Fruit fly (Drosophila melanogaster): Measurements from ENCODE around the gene stac.

The stac gene

DNA sequence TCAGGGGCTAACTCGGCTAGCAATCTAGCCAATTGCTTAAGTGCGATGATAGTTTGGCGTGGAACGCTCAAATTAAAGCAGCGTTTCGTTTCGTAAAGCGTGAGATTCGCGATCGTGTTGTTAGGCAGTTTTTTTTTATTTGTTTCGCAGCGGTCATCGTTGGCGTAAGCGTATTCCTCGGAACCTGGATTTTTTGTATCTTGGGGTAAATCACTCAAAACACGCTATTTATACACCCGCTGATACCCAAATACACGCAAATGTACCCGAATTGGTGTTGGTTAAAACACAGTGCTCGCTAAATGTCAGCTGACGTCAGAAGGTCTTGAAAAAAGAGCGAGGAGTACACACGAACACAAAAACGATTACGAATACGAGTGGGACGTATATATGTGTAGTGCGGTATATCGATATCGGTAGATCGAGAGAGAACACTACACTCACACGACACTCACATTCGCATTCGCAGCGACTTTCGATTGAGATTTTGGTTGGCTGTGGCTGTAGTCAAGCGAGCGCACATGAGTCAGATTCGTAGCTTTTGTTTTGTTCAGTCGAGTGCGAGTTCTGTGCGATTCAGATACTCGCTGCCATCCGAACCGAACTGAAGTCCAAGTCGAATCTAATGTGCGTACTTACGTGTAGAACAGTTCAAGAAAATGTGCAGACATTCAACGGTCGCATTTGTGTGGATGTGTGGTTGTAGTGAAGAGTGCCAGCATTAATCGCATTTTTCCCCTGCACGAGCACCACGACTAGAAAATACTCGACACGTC, 6.2 kb upstream of the stac start:
- TF ChIP-seq CTCF (optimal IDR thresholded peaks at IDR 0.05) = no peak
- TF ChIP-seq CG8478 (optimal IDR thresholded peaks at IDR 0.05) = no peak

DNA sequence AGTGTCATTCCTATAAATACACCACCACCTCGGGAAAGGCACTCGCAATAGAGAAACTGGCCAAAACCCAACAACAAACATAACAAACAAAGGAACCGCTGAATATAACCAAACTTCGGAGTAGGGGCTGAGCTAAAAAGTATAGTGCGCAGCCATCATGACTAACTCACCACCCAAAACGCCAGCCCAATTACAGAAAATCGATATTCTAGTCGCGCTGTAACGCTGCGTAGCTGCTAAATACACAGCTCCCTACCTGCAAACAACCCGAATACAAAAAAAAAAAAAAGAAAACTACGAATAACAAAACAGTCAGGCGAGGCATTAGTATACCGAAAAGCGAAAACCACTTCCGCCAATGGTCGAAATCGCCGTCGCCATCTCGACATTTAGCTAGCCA, 5.4 kb upstream of the stac start:
- TF ChIP-seq CTCF (optimal IDR thresholded peaks at IDR 0.05) = no peak
- TF ChIP-seq CG8478 (optimal IDR thresholded peaks at IDR 0.05) = no peak

DNA sequence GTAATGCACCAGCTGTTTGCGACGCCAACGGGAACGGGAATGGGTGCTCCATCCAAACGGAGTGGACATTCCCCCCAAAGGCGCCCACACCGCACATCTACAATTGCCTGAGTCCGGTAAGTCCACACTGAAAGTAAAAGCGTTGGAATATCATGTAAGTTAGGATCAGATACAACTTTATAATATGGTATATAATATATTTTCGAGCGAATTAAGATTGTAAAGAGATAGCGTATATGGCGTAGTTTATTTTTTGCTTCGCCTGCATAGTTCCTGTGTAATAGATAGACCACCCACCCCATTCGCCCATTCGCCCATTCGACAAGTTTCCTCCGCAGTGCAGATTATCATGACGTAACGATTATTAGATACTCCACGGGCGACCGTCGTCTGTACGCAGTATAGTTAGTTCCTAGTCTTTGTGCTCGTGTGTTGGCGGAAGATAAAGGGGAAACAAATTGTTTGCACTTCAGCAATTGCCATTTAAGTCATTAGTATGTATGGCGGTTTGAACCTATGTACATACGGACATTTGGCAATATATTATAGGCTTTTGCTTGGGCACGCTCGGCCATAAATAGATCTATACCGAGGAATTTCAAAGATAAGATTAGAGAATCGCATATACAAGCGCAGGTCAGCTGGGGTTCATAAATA, 4.5 kb upstream of the stac start:
- TF ChIP-seq CG8478 (optimal IDR thresholded peaks at IDR 0.05) (no peak), CTCF (optimal IDR thresholded peaks at IDR 0.05) (no peak)

DNA sequence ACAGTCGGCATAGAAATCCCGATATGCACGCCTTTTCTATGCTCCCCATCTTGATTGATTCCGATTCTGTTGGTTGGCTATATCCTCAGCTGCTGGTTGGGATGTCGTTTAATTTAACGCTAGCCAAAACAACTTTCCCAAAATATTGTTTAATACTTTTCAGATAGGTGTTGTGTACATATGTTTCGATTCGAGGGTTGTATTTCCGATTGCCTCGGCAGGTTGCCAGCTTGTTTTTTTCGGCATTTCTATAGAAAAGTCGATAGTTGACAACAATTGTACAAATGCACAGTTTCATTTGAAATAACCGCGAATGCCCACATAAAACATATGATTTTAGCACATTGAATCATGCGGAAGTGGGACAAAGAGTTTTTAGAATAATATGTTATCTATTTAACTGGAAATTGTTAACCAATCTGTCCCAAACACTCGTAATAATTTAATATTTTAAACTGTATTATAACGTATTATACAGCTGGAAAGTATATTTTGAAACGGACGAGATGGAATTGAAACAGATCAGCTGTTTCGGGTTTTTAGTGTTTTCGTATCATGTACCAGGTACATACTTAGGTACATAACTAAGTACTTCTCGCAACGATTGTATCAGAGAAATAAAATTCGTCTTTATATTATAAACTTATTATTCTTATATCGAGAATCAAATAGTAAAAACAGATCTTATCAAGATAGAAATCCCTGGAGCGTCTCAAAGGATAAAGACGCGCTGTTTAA, 1.5 kb upstream of the stac start, which contains the start of gene CG31109:
TSS of gene CG31109 (minus strand) at position 203 of the 738 bp plus-strand sequence.
- TF ChIP-seq CG8478 (optimal IDR thresholded peaks at IDR 0.05) (no peak), CTCF (optimal IDR thresholded peaks at IDR 0.05) (no peak)

DNA sequence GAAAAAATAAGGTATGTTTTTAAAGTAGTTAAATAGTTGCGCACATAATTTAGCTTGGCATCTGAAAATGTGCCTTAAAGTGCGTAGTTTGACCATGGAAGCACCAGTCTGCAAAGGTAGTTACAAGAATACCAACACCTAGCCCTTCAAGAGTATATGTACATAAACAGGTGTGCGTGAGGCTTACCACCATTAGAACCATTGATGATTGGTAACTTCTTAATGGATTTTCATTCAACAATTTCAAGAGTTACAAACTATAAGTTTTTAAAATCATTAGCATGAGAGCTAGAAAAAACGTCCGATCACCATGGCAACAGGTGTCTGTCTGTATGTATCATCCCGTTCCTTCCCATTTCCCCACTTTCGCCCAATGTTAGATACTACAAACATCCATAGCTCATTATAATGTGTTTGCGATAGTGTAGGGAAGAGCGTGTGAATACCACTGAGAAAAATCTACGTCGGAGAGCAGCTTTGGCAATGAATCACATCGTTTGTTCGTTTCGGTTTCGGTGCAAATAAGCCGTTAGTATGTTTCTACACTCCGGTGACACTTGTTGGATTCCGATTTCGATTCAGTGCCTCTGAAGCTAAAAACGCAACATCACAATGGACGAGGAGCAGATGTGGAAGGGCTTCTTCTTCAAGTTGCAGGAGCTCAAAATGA, 537 bp downstream of the stac start:
- TF ChIP-seq CTCF (optimal IDR thresholded peaks at IDR 0.05) (no peak), CG8478 (optimal IDR thresholded peaks at IDR 0.05) (no peak)

DNA sequence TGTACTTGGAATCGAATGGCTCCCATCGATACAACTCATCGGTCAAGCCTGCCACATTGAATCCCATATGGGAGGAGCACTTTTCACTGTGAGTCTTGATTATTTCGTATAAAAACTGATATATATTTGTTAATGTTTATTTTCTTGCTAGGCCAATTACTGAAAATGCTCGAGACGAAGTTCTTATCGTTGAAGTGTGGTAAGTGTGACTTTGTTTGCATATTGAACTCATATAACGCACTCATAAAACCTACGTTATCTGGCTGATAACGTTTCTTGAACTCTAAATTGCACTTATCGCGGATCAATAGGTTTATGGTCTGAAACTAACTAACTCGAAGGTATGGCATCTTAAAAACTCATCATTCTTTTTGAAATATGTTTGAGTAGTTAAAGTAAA, 4.4 kb downstream of the stac start:
- TF ChIP-seq CG8478 (optimal IDR thresholded peaks at IDR 0.05) (no peak), CTCF (optimal IDR thresholded peaks at IDR 0.05) (no peak)

DNA sequence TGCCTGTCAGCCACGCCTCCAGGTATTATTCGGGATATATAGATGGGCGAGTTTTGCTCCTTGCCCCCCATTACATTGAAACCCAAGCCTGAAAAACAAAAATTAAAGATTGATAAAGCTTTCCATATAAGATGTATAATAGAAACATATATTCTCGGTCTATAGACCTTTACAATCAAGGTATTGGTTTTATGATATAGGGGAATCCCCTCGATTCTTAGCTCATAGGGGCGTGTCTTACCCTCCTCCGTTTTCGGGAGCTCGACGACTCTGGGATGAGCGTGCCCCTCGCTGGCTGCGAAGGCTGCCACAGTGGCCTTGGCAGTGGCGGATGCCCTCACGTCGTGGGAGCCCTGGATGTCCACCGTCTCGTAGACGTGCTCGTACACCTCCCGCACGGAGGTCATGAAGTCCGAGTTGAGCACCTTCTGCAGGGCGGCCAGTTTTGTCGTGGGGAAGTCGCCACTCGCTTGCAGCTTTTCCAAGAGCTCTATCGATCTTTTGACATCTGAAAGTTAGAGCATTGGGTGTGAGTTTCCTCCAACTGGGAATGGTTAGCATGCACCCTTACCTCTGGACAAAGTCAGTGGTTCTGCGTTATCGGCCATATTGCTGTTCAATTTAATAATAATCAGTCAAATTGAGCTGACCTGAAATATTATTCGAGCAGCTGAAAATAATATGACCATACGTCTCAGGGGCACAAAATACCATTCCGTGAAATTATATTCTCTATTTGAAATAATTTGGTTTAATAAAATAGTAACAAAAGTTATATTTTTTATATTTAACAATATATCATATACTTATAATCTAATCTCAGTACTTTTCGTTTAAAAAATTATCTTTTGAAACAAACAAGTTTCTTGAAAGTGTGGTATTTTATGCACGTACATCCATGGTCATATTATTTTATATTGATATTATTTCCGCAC, 9.1 kb downstream of the stac start, which contains the start of the genes veli and PQBP1:
TSS of gene veli (minus strand) at position 685 of the 935 bp plus-strand sequence.
TSS of gene PQBP1 (plus strand) at position 885 of the 935 bp plus-strand sequence.
- TF ChIP-seq CG8478 (optimal IDR thresholded peaks at IDR 0.05) (no peak), CTCF (optimal IDR thresholded peaks at IDR 0.05) (no peak)

DNA sequence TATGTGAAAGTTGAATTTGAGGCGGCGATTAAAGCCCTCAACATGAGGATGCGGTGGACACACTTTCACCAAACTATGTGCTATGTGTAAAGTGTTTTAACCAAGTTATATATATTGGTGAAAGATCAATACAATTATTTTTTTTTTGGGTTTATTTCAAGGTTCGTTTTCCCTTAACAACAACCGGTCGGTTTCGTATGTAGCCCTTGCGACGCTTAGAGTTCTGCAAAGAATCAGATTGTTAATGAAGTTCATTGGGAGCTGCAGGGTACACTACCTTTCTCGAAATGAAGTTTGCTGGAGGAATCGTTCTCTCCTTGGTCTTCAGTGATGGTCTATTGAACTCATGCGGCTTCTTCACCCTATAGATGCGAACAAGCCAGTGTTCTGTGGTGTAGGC, 10.8 kb downstream of the stac start:
- no peak for TF ChIP-seq CTCF (optimal IDR thresholded peaks at IDR 0.05)
- no peak for TF ChIP-seq CG8478 (optimal IDR thresholded peaks at IDR 0.05)

DNA sequence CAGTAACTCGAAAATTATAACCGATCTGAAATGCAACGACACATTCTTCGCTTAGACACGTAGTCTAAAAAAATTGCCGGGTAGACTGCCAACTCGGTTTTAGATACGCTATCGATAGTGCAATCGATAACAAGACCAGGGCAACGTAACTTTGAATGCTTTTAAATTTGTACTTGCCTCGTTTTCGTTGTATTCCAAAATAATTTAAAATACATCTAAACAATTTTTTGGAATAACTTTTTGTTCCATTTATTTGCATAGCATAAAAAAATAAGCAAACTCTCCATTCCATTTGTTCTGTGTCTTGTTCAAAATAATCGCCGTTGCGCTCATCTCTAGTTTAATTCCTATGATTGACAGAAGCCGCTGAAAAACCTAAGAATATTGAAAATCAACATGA, 13.5 kb downstream of the stac start, which contains the start of the genes Stt3B and CG11839:
TSS of gene Stt3B (minus strand) at position 69 of the 400 bp plus-strand sequence.
TSS of gene CG11839 (plus strand) at position 359 of the 400 bp plus-strand sequence.
- TF ChIP-seq CG8478 (optimal IDR thresholded peaks at IDR 0.05) (no peak), CTCF (optimal IDR thresholded peaks at IDR 0.05) (no peak)

DNA sequence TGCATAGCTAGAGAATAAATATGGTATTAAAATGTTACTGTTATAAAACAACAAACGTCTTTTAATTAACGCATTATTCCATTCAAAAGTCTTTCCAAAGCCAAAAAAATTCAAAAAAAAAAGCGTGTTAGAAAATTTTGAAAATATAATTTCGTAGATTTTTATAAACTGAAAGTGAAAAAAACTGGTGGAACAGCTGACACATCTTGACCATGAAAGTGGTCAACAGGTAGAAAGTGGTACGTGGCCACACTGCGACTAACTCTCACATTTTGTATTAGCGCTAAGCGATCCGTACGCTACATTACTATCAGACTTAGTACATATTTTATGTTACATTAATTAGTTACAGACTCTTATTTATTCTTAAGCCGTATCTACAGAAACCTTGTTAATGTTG, 14.8 kb downstream of the stac start, which contains the start of gene CG11836:
TSS of gene CG11836 (plus strand) at position 256 of the 400 bp plus-strand sequence.
- TF ChIP-seq CG8478 (optimal IDR thresholded peaks at IDR 0.05) (no peak), CTCF (optimal IDR thresholded peaks at IDR 0.05) (no peak)

DNA sequence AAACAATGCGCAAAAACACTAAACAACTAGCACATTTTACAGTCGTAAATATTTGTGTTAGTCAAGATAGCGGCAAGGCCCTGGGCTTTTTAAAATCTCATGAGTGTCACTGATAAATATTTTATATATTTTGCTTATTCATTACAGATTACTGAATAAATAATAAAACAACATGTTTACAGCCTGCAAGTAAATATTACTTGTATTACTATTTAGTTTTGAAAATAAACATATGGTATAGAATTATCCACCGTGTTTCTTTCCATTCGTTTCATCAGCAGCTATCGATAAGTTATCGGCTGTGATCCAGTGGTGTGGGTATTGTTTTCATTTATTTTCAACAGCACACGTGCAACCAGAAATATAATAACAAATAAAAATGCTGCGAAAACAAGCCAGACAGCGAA, 18.5 kb downstream of the stac start, which contains the start of the genes shams and CG11920:
TSS of gene shams (minus strand) at position 50 of the 407 bp plus-strand sequence.
TSS of gene CG11920 (plus strand) at position 320 of the 407 bp plus-strand sequence.
- TF ChIP-seq CTCF (optimal IDR thresholded peaks at IDR 0.05) (no peak), CG8478 (optimal IDR thresholded peaks at IDR 0.05) (no peak)

DNA sequence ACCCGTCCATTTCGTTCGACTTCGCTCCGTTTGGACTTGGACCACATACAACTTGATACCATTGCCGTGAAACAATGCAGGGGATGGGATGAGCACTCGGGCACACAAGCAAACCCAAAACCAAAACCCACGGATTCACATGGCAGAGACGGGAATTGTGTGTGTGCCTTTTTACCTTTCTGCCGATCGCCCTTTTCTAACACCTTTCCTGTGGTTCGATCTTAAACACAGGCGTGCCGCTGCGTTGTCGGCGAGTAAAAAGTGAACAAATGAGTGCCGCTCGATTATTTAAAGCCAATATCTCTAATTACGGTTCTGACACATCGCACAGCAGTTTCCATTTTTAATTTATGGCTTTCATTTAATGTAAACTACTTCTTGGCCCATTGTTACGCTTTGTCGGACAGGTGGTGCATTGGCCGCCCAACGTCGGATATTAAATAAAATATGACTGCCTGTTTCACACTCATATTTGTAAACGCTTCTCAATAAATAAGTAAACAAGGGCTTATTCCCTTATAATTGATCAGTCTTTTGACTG, 21.3 kb downstream of the stac start:
- no peak for TF ChIP-seq CTCF (optimal IDR thresholded peaks at IDR 0.05)
- no peak for TF ChIP-seq CG8478 (optimal IDR thresholded peaks at IDR 0.05)

DNA sequence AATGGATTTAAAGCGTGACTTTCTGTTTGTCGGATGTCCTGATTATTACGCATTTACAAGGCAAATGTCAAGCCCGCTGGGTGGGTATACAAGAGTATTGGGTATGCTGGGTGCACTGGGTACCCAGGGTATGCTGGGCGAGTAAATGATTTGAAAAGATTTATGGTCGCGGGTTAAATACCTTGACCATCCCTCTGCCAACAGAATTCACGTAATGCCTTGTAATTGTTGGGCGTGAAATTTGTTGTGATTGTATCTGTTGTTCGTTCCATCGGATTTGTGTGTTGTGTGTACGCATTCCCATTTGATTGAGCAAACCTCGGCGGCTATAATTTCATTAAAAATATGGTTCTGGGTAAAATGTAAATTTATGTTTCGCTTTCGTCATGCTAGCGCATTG, 22.6 kb downstream of the stac start:
- TF ChIP-seq CG8478 (optimal IDR thresholded peaks at IDR 0.05) = no peak
- no peak for TF ChIP-seq CTCF (optimal IDR thresholded peaks at IDR 0.05)
